In the genomic region with DNA sequence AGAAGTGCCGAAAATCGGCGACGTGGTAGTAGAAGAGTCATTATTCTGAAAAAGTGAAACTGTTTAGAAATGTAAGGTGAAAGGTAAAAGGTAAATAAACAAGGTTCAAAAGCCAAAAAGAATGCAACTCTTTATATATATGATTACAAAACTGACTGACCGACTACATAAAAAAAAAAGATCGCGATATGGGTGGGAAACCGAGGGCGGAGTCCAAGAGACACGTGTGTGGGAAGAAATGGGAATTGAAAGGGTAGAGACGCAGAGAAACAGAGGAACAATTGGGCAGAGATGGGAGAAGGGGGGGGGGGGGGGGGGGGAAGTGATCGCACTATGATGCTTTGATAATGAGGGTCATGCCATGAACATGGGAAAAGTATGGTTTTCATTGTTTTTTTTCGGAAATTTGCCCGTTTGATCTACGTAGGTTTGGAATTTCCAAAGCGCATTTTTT, we compare ENCODE assay signal across 4 worm cellular contexts.
TF ChIP-seq lines count a peak whose summit lies in the region.

Gene Y37D8A.4 (minus strand): TSS at position 51 of the 454 bp plus-strand sequence.

TF ChIP-seq in whole organism, L1 larva, 84 proteins besides CTCF, POLR2A, EP300 and RAD21 (continued from another document):
- TF ChIP-seq blmp-1 (tag; optimal IDR thresholded peaks at IDR 0.05; lab: Kevin White, UChicago): peak; percentile 58
- peak; percentile 38 for TF ChIP-seq nhr-71 (tag; optimal IDR thresholded peaks at IDR 0.05; lab: Kevin White, UChicago)
- no peak for TF ChIP-seq nhr-90 (tag; optimal IDR thresholded peaks at IDR 0.05; lab: Kevin White, UChicago; ENCODE audit: poor library complexity)
- TF ChIP-seq sptf-1 (tag; optimal IDR thresholded peaks at IDR 0.05; lab: Kevin White, UChicago): no peak
- TF ChIP-seq nhr-76 (tag; optimal IDR thresholded peaks at IDR 0.05; lab: Kevin White, UChicago): no peak
- peak; percentile 13 for TF ChIP-seq vab-15 (tag; optimal IDR thresholded peaks at IDR 0.05; lab: Kevin White, UChicago)
- TF ChIP-seq pax-3 (tag; optimal IDR thresholded peaks at IDR 0.05; lab: Kevin White, UChicago): peak; percentile 31
- TF ChIP-seq nhr-85 (tag; lab: Kevin White, UChicago): peak; percentile 90
- TF ChIP-seq lsy-2 (tag; optimal IDR thresholded peaks at IDR 0.05; lab: Kevin White, UChicago): peak; percentile 12 to 13
- no peak for TF ChIP-seq sox-4 (tag; optimal IDR thresholded peaks at IDR 0.05; lab: Kevin White, UChicago)
- no peak for TF ChIP-seq irx-1 (tag; optimal IDR thresholded peaks at IDR 0.05; lab: Kevin White, UChicago)
- TF ChIP-seq pqm-1 (tag; optimal IDR thresholded peaks at IDR 0.05; lab: Kevin White, UChicago): no peak
- TF ChIP-seq lin-35 (GFP tag; optimal IDR thresholded peaks at IDR 0.05; lab: Kevin White, UChicago): peak in 1 of 2 experiments; percentile 49
- TF ChIP-seq nhr-20 (tag; optimal IDR thresholded peaks at IDR 0.05; lab: Kevin White, UChicago): peak; percentile 21
- TF ChIP-seq elt-3 (tag; optimal IDR thresholded peaks at IDR 0.05; lab: Kevin White, UChicago): peak in 1 of 6 experiments; percentile 41
- TF ChIP-seq lin-13 (GFP tag; optimal IDR thresholded peaks at IDR 0.05; lab: Kevin White, UChicago): peak; percentile 4
- no peak for TF ChIP-seq xbp-1 (tag; optimal IDR thresholded peaks at IDR 0.05; lab: Kevin White, UChicago)

TF ChIP-seq in whole organism, L2 larva, 48 proteins besides CTCF, POLR2A, EP300 and RAD21 (continued from another document):
- TF ChIP-seq F13H6.1 (tag; optimal IDR thresholded peaks at IDR 0.05; lab: Kevin White, UChicago) (peak; percentile 21), lsy-2 (tag; optimal IDR thresholded peaks at IDR 0.05; lab: Kevin White, UChicago) (peak in 1 of 2 experiments; percentile 28), ztf-11 (tag; optimal IDR thresholded peaks at IDR 0.05; lab: Kevin White, UChicago) (no peak), R02D3.7 (tag; optimal IDR thresholded peaks at IDR 0.05; lab: Kevin White, UChicago) (no peak), sma-9 (GFP tag; optimal IDR thresholded peaks at IDR 0.05; lab: Kevin White, UChicago) (peak; percentile 68), sma-9 (tag; optimal IDR thresholded peaks at IDR 0.05; lab: Kevin White, UChicago) (no peak), sem-4 (tag; optimal IDR thresholded peaks at IDR 0.05; lab: Kevin White, UChicago) (peak; percentile 73), mdl-1 (tag; optimal IDR thresholded peaks at IDR 0.05; lab: Kevin White, UChicago) (peak in 1 of 2 experiments; percentile 57)

TF ChIP-seq in whole organism, L3 larva, 47 proteins besides CTCF, POLR2A, EP300 and RAD21 (continued from another document):
- TF ChIP-seq eor-1 (tag; optimal IDR thresholded peaks at IDR 0.05; lab: Kevin White, UChicago): no peak
- no peak for TF ChIP-seq sea-2 (GFP tag; optimal IDR thresholded peaks at IDR 0.05; lab: Kevin White, UChicago)
- no peak for TF ChIP-seq fos-1 (tag; optimal IDR thresholded peaks at IDR 0.05; lab: Kevin White, UChicago)
- TF ChIP-seq hmg-11 (tag; optimal IDR thresholded peaks at IDR 0.05; lab: Kevin White, UChicago): peak; percentile 19

TF ChIP-seq in whole organism, L4 larva, 104 proteins besides CTCF, POLR2A, EP300 and RAD21 (continued from another document):
- TF ChIP-seq php-3 (GFP tag; IDR thresholded peaks at IDR 0.05; lab: Robert Waterston, UW): no peak
- no peak for TF ChIP-seq spr-3 (GFP tag; optimal IDR thresholded peaks at IDR 0.05; lab: Kevin White, UChicago)
- no peak for TF ChIP-seq D1046.2 (GFP tag; IDR thresholded peaks at IDR 0.05; lab: Robert Waterston, UW)
- peak; percentile 91 for TF ChIP-seq hlh-11 (tag; optimal IDR thresholded peaks at IDR 0.05; lab: Kevin White, UChicago)
- TF ChIP-seq ceh-20 (GFP tag; IDR thresholded peaks at IDR 0.05; lab: Robert Waterston, UW): no peak
- TF ChIP-seq pqm-1 (tag; optimal IDR thresholded peaks at IDR 0.05; lab: Kevin White, UChicago): no peak
- no peak for TF ChIP-seq unc-62 (GFP tag; optimal IDR thresholded peaks at IDR 0.05 in 1 of 2; lab: Kevin White, UChicago)
- TF ChIP-seq unc-62 (tag; optimal IDR thresholded peaks at IDR 0.05; lab: Kevin White, UChicago): no peak
- TF ChIP-seq rbr-2 (tag; optimal IDR thresholded peaks at IDR 0.05; lab: Kevin White, UChicago): no peak
- no peak for TF ChIP-seq snpc-1.2 (GFP tag; IDR thresholded peaks at IDR 0.05; lab: Robert Waterston, UW)
- TF ChIP-seq lim-7 (GFP tag; IDR thresholded peaks at IDR 0.05; lab: Robert Waterston, UW): no peak
- no peak for TF ChIP-seq zfp-2 (tag; optimal IDR thresholded peaks at IDR 0.05; lab: Kevin White, UChicago)
- TF ChIP-seq daf-8 (GFP tag; IDR thresholded peaks at IDR 0.05; lab: Robert Waterston, UW): no peak
- TF ChIP-seq gei-8 (GFP tag; optimal IDR thresholded peaks at IDR 0.05; lab: Kevin White, UChicago): no peak
- TF ChIP-seq tag-97 (GFP tag; IDR thresholded peaks at IDR 0.05; lab: Robert Waterston, UW): no peak
- peak; percentile 86 to 92 for TF ChIP-seq mdl-1 (tag; optimal IDR thresholded peaks at IDR 0.05; lab: Kevin White, UChicago)
- TF ChIP-seq hlh-30 (tag; optimal IDR thresholded peaks at IDR 0.05; lab: Kevin White, UChicago; ENCODE audit: insufficient read depth): peak; percentile 86
- TF ChIP-seq lin-13 (GFP tag; optimal IDR thresholded peaks at IDR 0.05; lab: Kevin White, UChicago): no peak
- TF ChIP-seq F37D6.2 (tag; optimal IDR thresholded peaks at IDR 0.05; lab: Kevin White, UChicago): no peak
- TF ChIP-seq mdt-29 (GFP tag; IDR thresholded peaks at IDR 0.05; lab: Robert Waterston, UW): no peak
- no peak for TF ChIP-seq lin-1 (GFP tag; IDR thresholded peaks at IDR 0.05; lab: Robert Waterston, UW)
- no peak for TF ChIP-seq nhr-41 (GFP tag; IDR thresholded peaks at IDR 0.05; lab: Robert Waterston, UW)
- TF ChIP-seq nhr-10 (tag; optimal IDR thresholded peaks at IDR 0.05; lab: Kevin White, UChicago): no peak
- no peak for TF ChIP-seq nhr-237 (tag; optimal IDR thresholded peaks at IDR 0.05; lab: Kevin White, UChicago)
- no peak for TF ChIP-seq mxl-2 (GFP tag; conservative IDR thresholded peaks at IDR 0.05; lab: Robert Waterston, UW)
- no peak for TF ChIP-seq F26F4.8 (GFP tag; conservative IDR thresholded peaks at IDR 0.05; lab: Robert Waterston, UW)
- TF ChIP-seq nhr-6 (tag; optimal IDR thresholded peaks at IDR 0.05; lab: Kevin White, UChicago): no peak
- TF ChIP-seq attf-4 (tag; optimal IDR thresholded peaks at IDR 0.05; lab: Kevin White, UChicago): no peak
- TF ChIP-seq dve-1 (tag; optimal IDR thresholded peaks at IDR 0.05; lab: Kevin White, UChicago; ENCODE audit: insufficient read depth): peak; percentile 74
- TF ChIP-seq ztf-7 (tag; optimal IDR thresholded peaks at IDR 0.05; lab: Kevin White, UChicago): no peak
- TF ChIP-seq saeg-2 (GFP tag; IDR thresholded peaks at IDR 0.05; lab: Robert Waterston, UW): no peak
- peak in 1 of 2 experiments; percentile 32 for TF ChIP-seq lsy-2 (tag; optimal IDR thresholded peaks at IDR 0.05; lab: Kevin White, UChicago)
- TF ChIP-seq mxl-3 (GFP tag; optimal IDR thresholded peaks at IDR 0.05; lab: Kevin White, UChicago): peak; percentile 98
- TF ChIP-seq ceh-82 (tag; optimal IDR thresholded peaks at IDR 0.05; lab: Kevin White, UChicago): no peak
- TF ChIP-seq dmd-9 (GFP tag; IDR thresholded peaks at IDR 0.05; lab: Robert Waterston, UW): no peak
- TF ChIP-seq daf-16 (GFP tag; optimal IDR thresholded peaks at IDR 0.05; lab: Kevin White, UChicago): no peak
- peak; percentile 45 for TF ChIP-seq daf-16 (tag; optimal IDR thresholded peaks at IDR 0.05; lab: Kevin White, UChicago)
- TF ChIP-seq daf-19 (GFP tag; conservative IDR thresholded peaks at IDR 0.05; lab: Robert Waterston, UW): no peak
- peak; percentile 39; the same call in 1 of the 2 replicates for TF ChIP-seq hmg-1.1 (GFP tag; IDR thresholded peaks at IDR 0.05; lab: Robert Waterston, UW)
- peak; percentile 68 for TF ChIP-seq nhr-77 (tag; optimal IDR thresholded peaks at IDR 0.05; lab: Kevin White, UChicago)
- TF ChIP-seq dmd-8 (GFP tag; IDR thresholded peaks at IDR 0.05; lab: Robert Waterston, UW): no peak
- peak in 1 of 2 experiments; percentile 42 for TF ChIP-seq hif-1 (tag; optimal IDR thresholded peaks at IDR 0.05; lab: Kevin White, UChicago)
- TF ChIP-seq fkh-10 (GFP tag; optimal IDR thresholded peaks at IDR 0.05; lab: Kevin White, UChicago): no peak
- TF ChIP-seq R02D3.7 (tag; optimal IDR thresholded peaks at IDR 0.05; lab: Kevin White, UChicago): no peak
- no peak for TF ChIP-seq jun-1 (tag; optimal IDR thresholded peaks at IDR 0.05; lab: Kevin White, UChicago)
- no peak for TF ChIP-seq Y75B8A.6 (GFP tag; IDR thresholded peaks at IDR 0.05; lab: Robert Waterston, UW)
- TF ChIP-seq ceh-44 (GFP tag; IDR thresholded peaks at IDR 0.05; lab: Robert Waterston, UW): no peak
- TF ChIP-seq zfp-3 (GFP tag; conservative IDR thresholded peaks at IDR 0.05; lab: Robert Waterston, UW): no peak
- no peak for TF ChIP-seq lin-38 (GFP tag; IDR thresholded peaks at IDR 0.05; lab: Robert Waterston, UW)
- TF ChIP-seq nhr-11 (tag; optimal IDR thresholded peaks at IDR 0.05; lab: Kevin White, UChicago): no peak
- peak; percentile 24 for TF ChIP-seq T20F7.1 (GFP tag; optimal IDR thresholded peaks at IDR 0.05; lab: Kevin White, UChicago)
- TF ChIP-seq nhr-111 (GFP tag; optimal IDR thresholded peaks at IDR 0.05; lab: Kevin White, UChicago): no peak
- TF ChIP-seq spr-1 (tag; optimal IDR thresholded peaks at IDR 0.05; lab: Kevin White, UChicago): no peak
- no peak for TF ChIP-seq arid-1 (GFP tag; conservative IDR thresholded peaks at IDR 0.05; lab: Robert Waterston, UW)
- no peak for TF ChIP-seq F10B5.3 (tag; optimal IDR thresholded peaks at IDR 0.05; lab: Kevin White, UChicago)
- peak; percentile 45; the same call in 1 of the 2 replicates for TF ChIP-seq set-16 (GFP tag; IDR thresholded peaks at IDR 0.05; lab: Robert Waterston, UW)
- TF ChIP-seq mes-2 (tag; optimal IDR thresholded peaks at IDR 0.05; lab: Kevin White, UChicago; ENCODE audit: poor library complexity, severe bottlenecking): peak; percentile 29
- TF ChIP-seq duxl-1 (tag; optimal IDR thresholded peaks at IDR 0.05; lab: Kevin White, UChicago; ENCODE audit: poor library complexity): no peak
- no peak for TF ChIP-seq daf-12 (tag; optimal IDR thresholded peaks at IDR 0.05; lab: Kevin White, UChicago)
- TF ChIP-seq fos-1 (tag; optimal IDR thresholded peaks at IDR 0.05; lab: Kevin White, UChicago): no peak
TF ChIP-seq in whole organism, L4 larva: peak in this region for 18.
